Fruit fly (Drosophila melanogaster) Kc167 (cell line): Measurements from ENCODE around the gene CG31883.

Source experiments
- Myc ChIP-seq: fragments of >200 bp; optimal IDR thresholded peaks from 2 replicates; lab custom pipeline; 2017; ENCODE audit warnings: missing external identifiers
- Sin3A ChIP-seq: fragments of >200 bp; optimal IDR thresholded peaks from 2 replicates; lab custom pipeline; 2018; ENCODE audit warnings: missing external identifiers
- insv ChIP-seq: fragments of >200 bp; optimal IDR thresholded peaks from 3 replicates; lab custom pipeline; 2018; ENCODE audit warnings: missing external identifiers
- psq ChIP-seq: fragments of >200 bp; optimal IDR thresholded peaks from 2 replicates; lab custom pipeline; 2017; ENCODE audit warnings: missing external identifiers

- TF ChIP-seq Myc (no peak), psq (no peak), Sin3A (lab: Kevin White, UChicago) (no peak), insv (lab: Kevin White, UChicago) (no peak)
Measured at dm6 chr2L:9560045-9560587, 31.8 kb downstream of the CG31883 start.
